In genomic region chrIII:6447521-6447920, ce11 we compare ENCODE assay signal across 1 worm cellular context.
TF ChIP-seq lines count a peak whose summit lies in the region.

No protein-coding gene starts in this region.

TF ChIP-seq in whole organism, L4 larva, 104 proteins besides CTCF, POLR2A, EP300 and RAD21 (continued from another document):
- TF ChIP-seq ama-1 (optimal IDR thresholded peaks at IDR 0.05; lab: Kevin White, UChicago) (peak; percentile 7), dve-1 (tag; optimal IDR thresholded peaks at IDR 0.05; lab: Kevin White, UChicago; ENCODE audit: insufficient read depth) (peak; percentile 79), ztf-7 (tag; optimal IDR thresholded peaks at IDR 0.05; lab: Kevin White, UChicago) (no peak), pqm-1 (tag; optimal IDR thresholded peaks at IDR 0.05; lab: Kevin White, UChicago) (peak; percentile 1), D1046.2 (GFP tag; IDR thresholded peaks at IDR 0.05; lab: Robert Waterston, UW) (no peak), F37D6.2 (tag; optimal IDR thresholded peaks at IDR 0.05; lab: Kevin White, UChicago) (no peak), T20F7.1 (GFP tag; optimal IDR thresholded peaks at IDR 0.05; lab: Kevin White, UChicago) (peak; percentile 53), nhr-111 (GFP tag; optimal IDR thresholded peaks at IDR 0.05; lab: Kevin White, UChicago) (no peak), lin-1 (GFP tag; IDR thresholded peaks at IDR 0.05; lab: Robert Waterston, UW) (peak; percentile 39; the same call in 1 of the 2 replicates), jun-1 (tag; optimal IDR thresholded peaks at IDR 0.05; lab: Kevin White, UChicago) (peak; percentile 36), lin-38 (GFP tag; IDR thresholded peaks at IDR 0.05; lab: Robert Waterston, UW) (peak; percentile 50), mep-1 (tag; optimal IDR thresholded peaks at IDR 0.05; lab: Kevin White, UChicago) (peak; percentile 61), dpl-1 (GFP tag; optimal IDR thresholded peaks at IDR 0.05; lab: Kevin White, UChicago) (peak; percentile 33), nhr-10 (tag; optimal IDR thresholded peaks at IDR 0.05; lab: Kevin White, UChicago) (peak; percentile 22), hif-1 (tag; optimal IDR thresholded peaks at IDR 0.05; lab: Kevin White, UChicago) (peak; percentile 6 to 63), Y75B8A.6 (GFP tag; IDR thresholded peaks at IDR 0.05; lab: Robert Waterston, UW) (no peak), hlh-30 (tag; optimal IDR thresholded peaks at IDR 0.05; lab: Kevin White, UChicago; ENCODE audit: insufficient read depth) (peak; percentile 82), mdl-1 (tag; optimal IDR thresholded peaks at IDR 0.05; lab: Kevin White, UChicago) (peak; percentile 57 to 93), F49E8.2 (tag; optimal IDR thresholded peaks at IDR 0.05; lab: Kevin White, UChicago; ENCODE audit: borderline replicate concordance) (no peak), lin-29 (GFP tag; IDR thresholded peaks at IDR 0.05; lab: Robert Waterston, UW) (no peak), mes-2 (tag; optimal IDR thresholded peaks at IDR 0.05; lab: Kevin White, UChicago; ENCODE audit: poor library complexity, severe bottlenecking) (peak; percentile 52), zfp-3 (GFP tag; conservative IDR thresholded peaks at IDR 0.05; lab: Robert Waterston, UW) (no peak), hlh-11 (tag; optimal IDR thresholded peaks at IDR 0.05; lab: Kevin White, UChicago) (peak; percentile 89), dmd-6 (GFP tag; IDR thresholded peaks at IDR 0.05; lab: Robert Waterston, UW) (peak; percentile 78), lsy-2 (tag; optimal IDR thresholded peaks at IDR 0.05; lab: Kevin White, UChicago) (peak in 1 of 2 experiments; percentile 73), nhr-6 (tag; optimal IDR thresholded peaks at IDR 0.05; lab: Kevin White, UChicago) (peak; percentile 33), dmd-9 (GFP tag; IDR thresholded peaks at IDR 0.05; lab: Robert Waterston, UW) (no peak), cey-2 (tag; optimal IDR thresholded peaks at IDR 0.05; lab: Kevin White, UChicago; ENCODE audit: borderline replicate concordance, insufficient read depth) (peak; percentile 24), spr-3 (GFP tag; optimal IDR thresholded peaks at IDR 0.05; lab: Kevin White, UChicago) (no peak), vab-7 (GFP tag; IDR thresholded peaks at IDR 0.05; lab: Robert Waterston, UW) (no peak)
